Worm (Caenorhabditis elegans): Measurements from ENCODE around the gene pals-21.

The pals-21 gene

DNA sequence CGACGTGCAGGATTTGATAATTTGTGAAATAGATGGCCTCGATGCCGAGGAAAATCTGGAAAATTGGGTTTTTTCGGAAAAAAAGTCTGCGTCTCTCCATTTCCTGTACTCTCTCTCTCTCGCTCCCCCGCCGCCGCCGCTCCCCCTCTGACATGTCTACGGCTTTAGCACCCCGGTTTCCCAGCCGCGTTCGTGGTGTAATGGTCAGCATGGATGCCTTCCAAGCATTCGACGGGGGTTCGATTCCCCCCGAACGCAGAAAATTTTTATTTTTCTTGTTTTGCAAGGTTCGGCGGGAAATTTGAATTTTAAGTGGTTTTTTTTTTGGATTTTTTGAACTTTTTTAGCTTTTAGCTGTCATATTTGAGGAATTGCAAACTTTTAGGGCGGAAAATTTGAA is 43.9 kb upstream of the pals-21 start (continued):
- TF ChIP-seq set-16 (GFP tag; IDR thresholded peaks at IDR 0.05) (peak; percentile 90), hlh-11 (tag; optimal IDR thresholded peaks at IDR 0.05) (peak; percentile 52), dmd-6 (GFP tag; IDR thresholded peaks at IDR 0.05) (peak; percentile 53), ztf-7 (tag; optimal IDR thresholded peaks at IDR 0.05) (no peak)

DNA sequence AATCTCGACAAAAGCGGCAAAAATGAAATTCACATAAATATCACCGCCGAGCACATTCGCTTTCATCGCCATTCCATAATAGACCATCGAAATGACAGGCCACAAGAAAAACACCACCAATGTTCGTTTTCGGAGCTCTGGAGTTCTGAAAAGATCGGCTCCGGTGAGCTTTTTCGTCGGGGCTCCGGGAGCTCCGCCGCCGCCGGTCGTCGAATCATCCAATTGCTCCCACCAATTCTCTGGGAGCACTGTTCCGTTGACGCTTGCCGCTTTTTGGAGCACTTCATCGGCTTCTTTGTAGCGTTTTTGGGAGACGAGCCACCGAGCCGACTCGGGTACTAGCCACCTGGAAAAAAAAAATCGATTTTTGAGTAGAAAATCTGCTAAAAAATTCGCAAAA is 41.0 kb upstream of the pals-21 start:
- peak; percentile 76 for TF ChIP-seq set-16 (GFP tag; IDR thresholded peaks at IDR 0.05)
- no peak for TF ChIP-seq lim-7 (GFP tag; IDR thresholded peaks at IDR 0.05)

DNA sequence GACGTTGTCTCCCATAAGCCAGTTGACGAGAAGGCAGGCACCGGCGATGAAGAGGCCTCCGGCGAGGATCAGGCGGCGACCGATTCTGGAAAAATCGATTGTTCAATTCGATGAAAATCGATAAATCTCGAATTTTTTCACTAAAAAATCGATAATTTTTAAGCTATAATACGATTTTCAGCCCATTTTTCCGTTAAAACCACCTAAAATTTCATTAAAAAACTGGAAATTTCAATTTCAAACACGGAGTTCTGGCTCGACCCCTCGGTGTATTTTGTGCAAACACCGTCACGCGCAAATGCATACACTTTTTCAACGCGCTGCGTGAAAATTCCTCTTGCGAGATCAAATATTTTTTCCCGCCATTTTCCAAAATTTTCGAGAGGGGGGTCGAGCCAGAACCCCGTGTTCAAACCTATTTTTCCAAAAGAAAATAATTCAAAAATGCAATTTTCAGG is 40.0 kb upstream of the pals-21 start:
- TF ChIP-seq ceh-28 (tag; optimal IDR thresholded peaks at IDR 0.05) (peak; percentile 69), aha-1 (tag) (peak; percentile 20), set-16 (GFP tag; IDR thresholded peaks at IDR 0.05) (peak; percentile 31; the same call in 1 of the 2 replicates)

DNA sequence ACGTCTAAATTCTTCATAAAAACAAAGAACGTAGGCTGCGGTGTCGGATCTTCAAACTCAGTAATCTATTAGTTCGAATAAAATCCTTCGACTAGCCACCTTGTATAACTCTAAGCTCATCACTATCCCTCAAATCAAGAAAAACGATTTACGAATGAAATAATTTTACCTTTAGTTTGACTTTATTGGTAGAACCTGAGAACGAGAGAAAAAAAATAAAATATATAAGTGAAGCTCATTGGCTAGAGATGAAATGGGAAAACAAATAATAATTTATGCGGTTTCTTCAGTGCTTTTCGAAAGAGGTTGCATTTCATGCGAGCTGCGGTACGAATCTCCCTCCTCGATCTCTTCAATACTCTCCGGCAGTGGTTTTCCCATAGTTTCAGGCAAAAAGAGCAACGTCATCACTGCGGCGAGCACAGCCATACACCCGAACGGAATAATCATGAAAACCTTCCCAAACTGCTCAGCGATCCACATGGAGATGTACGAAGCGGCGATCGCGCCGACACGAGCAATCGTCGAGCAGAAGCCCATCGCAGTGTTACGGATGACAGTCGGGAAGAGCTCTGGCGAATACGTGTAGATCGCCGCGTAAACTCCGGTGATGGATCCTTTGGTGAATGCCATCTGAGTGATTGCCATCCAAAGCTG is 39.4 kb upstream of the pals-21 start:
- TF ChIP-seq fos-1 (tag; optimal IDR thresholded peaks at IDR 0.05) (no peak), lin-29 (GFP tag; IDR thresholded peaks at IDR 0.05) (0 out of 2 replicates have a peak, but pooled peaks have one; percentile 10), tra-1 (GFP tag; IDR thresholded peaks at IDR 0.05) (peak; percentile 73; the same call in 1 of the 2 replicates), sdz-12 (GFP tag; optimal IDR thresholded peaks at IDR 0.05) (peak; percentile 94), Y75B8A.6 (GFP tag; IDR thresholded peaks at IDR 0.05) (peak; percentile 90), nhr-28 (tag; optimal IDR thresholded peaks at IDR 0.05) (peak; percentile 34), snpc-4 (tag; optimal IDR thresholded peaks at IDR 0.05) (no peak), spr-3 (GFP tag; optimal IDR thresholded peaks at IDR 0.05) (peak; percentile 75), nhr-76 (tag; optimal IDR thresholded peaks at IDR 0.05) (no peak), daf-12 (tag; optimal IDR thresholded peaks at IDR 0.05) (no peak), nhr-77 (tag; optimal IDR thresholded peaks at IDR 0.05) (peak; percentile 90), ceh-62 (tag; optimal IDR thresholded peaks at IDR 0.05) (no peak), lin-1 (GFP tag; IDR thresholded peaks at IDR 0.05) (peak; percentile 93), egl-27 (tag; optimal IDR thresholded peaks at IDR 0.05) (no peak), nhr-41 (GFP tag; IDR thresholded peaks at IDR 0.05) (no peak), arid-1 (GFP tag; conservative IDR thresholded peaks at IDR 0.05) (peak; percentile 66; the same call in 1 of the 2 replicates), F26F4.8 (GFP tag; conservative IDR thresholded peaks at IDR 0.05) (no peak), Y48G9A.11 (GFP tag; IDR thresholded peaks at IDR 0.05) (peak; percentile 79), aha-1 (tag) (peak; percentile 97), skn-1 (tag; optimal IDR thresholded peaks at IDR 0.05) (no peak), dpl-1 (GFP tag; optimal IDR thresholded peaks at IDR 0.05) (no peak), lim-7 (GFP tag; IDR thresholded peaks at IDR 0.05) (0 out of 2 replicates have a peak, but pooled peaks have one; percentile 22), zfp-2 (tag; optimal IDR thresholded peaks at IDR 0.05) (peak; percentile 73), mep-1 (tag; optimal IDR thresholded peaks at IDR 0.05) (peak; percentile 94), unc-130 (GFP tag; optimal IDR thresholded peaks at IDR 0.05) (peak; percentile 34), hlh-11 (tag; optimal IDR thresholded peaks at IDR 0.05) (peak; percentile 57), ceh-32 (tag; optimal IDR thresholded peaks at IDR 0.05; ENCODE audit: poor library complexity) (no peak), ceh-28 (tag; optimal IDR thresholded peaks at IDR 0.05) (no peak), saeg-2 (GFP tag; IDR thresholded peaks at IDR 0.05) (peak; percentile 72), nhr-11 (tag; optimal IDR thresholded peaks at IDR 0.05) (no peak), daf-19 (GFP tag; conservative IDR thresholded peaks at IDR 0.05) (peak; percentile 97; the same call in 1 of the 2 replicates), set-16 (GFP tag; IDR thresholded peaks at IDR 0.05) (peak; percentile 74), dmd-8 (GFP tag; IDR thresholded peaks at IDR 0.05) (no peak), mdt-29 (GFP tag; IDR thresholded peaks at IDR 0.05) (peak; percentile 79; the same call in 1 of the 2 replicates), egl-43 (GFP tag; IDR thresholded peaks at IDR 0.05) (no peak; the same call in none of the 2 replicates), ZK337.2 (GFP tag; IDR thresholded peaks at IDR 0.05) (no peak), nhr-102 (tag; optimal IDR thresholded peaks at IDR 0.05) (peak; percentile 86), D1046.2 (GFP tag; IDR thresholded peaks at IDR 0.05) (no peak), jun-1 (tag; optimal IDR thresholded peaks at IDR 0.05) (peak; percentile 12), nhr-6 (tag; optimal IDR thresholded peaks at IDR 0.05) (peak; percentile 77), gei-8 (GFP tag; optimal IDR thresholded peaks at IDR 0.05) (peak; percentile 37), mes-2 (tag; optimal IDR thresholded peaks at IDR 0.05; ENCODE audit: poor library complexity, severe bottlenecking) (peak; percentile 61)

Measured in whole organism, L4 larva.